Fruit fly (Drosophila melanogaster): ENCODE data around the gene CG11583.
A peak's percentile ranks its signal among the peaks of the same experiment; 100 is the strongest.

The CG11583 gene

DNA sequence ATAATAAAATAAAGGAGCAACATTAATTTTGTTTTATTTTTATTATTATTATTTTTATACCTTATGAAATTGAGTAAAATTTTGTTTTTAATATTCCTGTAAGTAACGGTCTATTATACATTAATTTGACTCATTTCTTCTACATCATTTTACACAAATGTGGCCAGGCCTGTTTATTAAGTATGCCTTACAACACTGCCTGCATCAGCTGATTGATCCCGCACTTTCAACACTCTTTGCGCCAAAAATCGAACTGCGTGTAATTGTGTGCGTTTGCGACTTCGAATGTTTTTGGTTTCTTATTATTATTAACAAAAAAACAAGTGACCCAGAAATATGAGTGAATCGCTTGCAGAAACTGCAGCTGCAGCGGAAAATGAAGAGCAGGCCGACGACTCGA is 30.7 kb upstream of the CG11583 start, which contains the start of gene Claspin (continued):
- no peak for TF ChIP-seq eve (GFP tag; optimal IDR thresholded peaks at IDR 0.05)
- TF ChIP-seq ftz-f1 (GFP tag; optimal IDR thresholded peaks at IDR 0.05): no peak
- TF ChIP-seq lilli (GFP tag; optimal IDR thresholded peaks at IDR 0.05): peak; percentile 65
- peak; percentile 30 for TF ChIP-seq tx (GFP tag; optimal IDR thresholded peaks at IDR 0.05)
- no peak for TF ChIP-seq dan (GFP tag; IDR thresholded peaks at IDR 0.05)
- TF ChIP-seq CG34224 (GFP tag; IDR thresholded peaks at IDR 0.05; ENCODE audit: partially characterized antibody): peak; percentile 47; the same call in 1 of the 3 replicates
- TF ChIP-seq Dp (GFP tag; optimal IDR thresholded peaks at IDR 0.05): peak; percentile 99
- peak; percentile 73 for TF ChIP-seq CG9932 (GFP tag; IDR thresholded peaks at IDR 0.05)
- TF ChIP-seq CG16815 (GFP tag; optimal IDR thresholded peaks at IDR 0.05): peak; percentile 33
- TF ChIP-seq CG17829 (tag; optimal IDR thresholded peaks at IDR 0.05): peak; percentile 19
- peak; percentile 80 for TF ChIP-seq sob (GFP tag; IDR thresholded peaks at IDR 0.05)
- TF ChIP-seq CG16779 (GFP tag; IDR thresholded peaks at IDR 0.05): 0 out of 2 replicates have a peak, but pooled peaks have one; percentile 2
- no peak for TF ChIP-seq CG2129 (GFP tag; IDR thresholded peaks at IDR 0.05; ENCODE audit: partially characterized antibody)
- TF ChIP-seq Camta (GFP tag; optimal IDR thresholded peaks at IDR 0.05): peak; percentile 36
- peak; percentile 33 for TF ChIP-seq CG9876 (GFP tag; optimal IDR thresholded peaks at IDR 0.05)
- peak; percentile 49 for TF ChIP-seq ems (GFP tag; optimal IDR thresholded peaks at IDR 0.05)
- peak; percentile 61 for TF ChIP-seq CG13624 (GFP tag; optimal IDR thresholded peaks at IDR 0.05)
- peak; percentile 45 for TF ChIP-seq Dek (tag; optimal IDR thresholded peaks at IDR 0.05)
- peak; percentile 66 for TF ChIP-seq CG9797 (GFP tag; optimal IDR thresholded peaks at IDR 0.05)
- no peak for TF ChIP-seq CG31388 (GFP tag; optimal IDR thresholded peaks at IDR 0.05)
- TF ChIP-seq nmo (GFP tag; optimal IDR thresholded peaks at IDR 0.05): peak; percentile 44
- TF ChIP-seq CG3995 (GFP tag; optimal IDR thresholded peaks at IDR 0.05): no peak
- TF ChIP-seq Dip3 (GFP tag; optimal IDR thresholded peaks at IDR 0.05): peak; percentile 58
- TF ChIP-seq HLH54F (GFP tag; optimal IDR thresholded peaks at IDR 0.05): peak; percentile 53
- peak; percentile 61 for TF ChIP-seq bbx (GFP tag; IDR thresholded peaks at IDR 0.05; ENCODE audit: partially characterized antibody)
- TF ChIP-seq Ravus (GFP tag; IDR thresholded peaks at IDR 0.05): no peak
- TF ChIP-seq da (GFP tag; optimal IDR thresholded peaks at IDR 0.05): no peak
- peak; percentile 61 for TF ChIP-seq Side (GFP tag; optimal IDR thresholded peaks at IDR 0.05)
- TF ChIP-seq fd64A (GFP tag; optimal IDR thresholded peaks at IDR 0.05): no peak
- TF ChIP-seq CG17359 (tag; optimal IDR thresholded peaks at IDR 0.05): peak; percentile 11
- TF ChIP-seq Lpt (GFP tag; optimal IDR thresholded peaks at IDR 0.05): no peak
- peak; percentile 34 for TF ChIP-seq CG3065 (GFP tag; optimal IDR thresholded peaks at IDR 0.05)
- peak; percentile 23 for TF ChIP-seq CG9609 (GFP tag; optimal IDR thresholded peaks at IDR 0.05)
- TF ChIP-seq CG14860 (GFP tag; IDR thresholded peaks at IDR 0.05; ENCODE audit: partially characterized antibody): no peak
- peak; percentile 68 for TF ChIP-seq cg (GFP tag; optimal IDR thresholded peaks at IDR 0.05)
- TF ChIP-seq inv (GFP tag; IDR thresholded peaks at IDR 0.05; ENCODE audit: partially characterized antibody): no peak
- peak; percentile 86 for TF ChIP-seq CG3847 (GFP tag; IDR thresholded peaks at IDR 0.05)
- TF ChIP-seq h (optimal IDR thresholded peaks at IDR 0.05): no peak
- TF ChIP-seq trh (GFP tag; optimal IDR thresholded peaks at IDR 0.05): no peak
- no peak for TF ChIP-seq Neu2 (GFP tag; optimal IDR thresholded peaks at IDR 0.05; ENCODE audit: borderline replicate concordance)
- TF ChIP-seq aop (GFP tag; IDR thresholded peaks at IDR 0.05): no peak
- no peak; the same call in 3 of the 4 replicates for TF ChIP-seq Gug (GFP tag; IDR thresholded peaks at IDR 0.05)
- TF ChIP-seq CG13296 (GFP tag; optimal IDR thresholded peaks at IDR 0.05): no peak
- TF ChIP-seq Pdp1 (GFP tag; optimal IDR thresholded peaks at IDR 0.05): peak in 1 of 2 experiments; percentile 37
- TF ChIP-seq gfzf (GFP tag; optimal IDR thresholded peaks at IDR 0.05): peak; percentile 49
- TF ChIP-seq Hsf (GFP tag; optimal IDR thresholded peaks at IDR 0.05): peak; percentile 44
- TF ChIP-seq CG8924 (tag; optimal IDR thresholded peaks at IDR 0.05): peak; percentile 14
- TF ChIP-seq en (GFP tag; optimal IDR thresholded peaks at IDR 0.05): no peak
- TF ChIP-seq ken (GFP tag; IDR thresholded peaks at IDR 0.05): peak; percentile 41; the same call in 1 of the 3 replicates
- TF ChIP-seq YL-1 (GFP tag; optimal IDR thresholded peaks at IDR 0.05): peak; percentile 11
- peak; percentile 17; the same call in 1 of the 2 replicates for TF ChIP-seq H2.0 (GFP tag; IDR thresholded peaks at IDR 0.05)
- TF ChIP-seq CG18619 (GFP tag; optimal IDR thresholded peaks at IDR 0.05): no peak
